Worm (Caenorhabditis elegans) whole organism, L2 larva: ENCODE results near the gene F15A4.5.

Experiments
- C34F6.9 ChIP-seq: fragments of 150-350 bp; optimal IDR thresholded peaks from 2 replicates; lab custom pipeline; 2014; ENCODE audit warnings: missing biosample characterization, missing genetic modification characterization
- F13H6.1 ChIP-seq: sonication (generic microtip); optimal IDR thresholded peaks from 2 replicates; lab custom pipeline; 2016; ENCODE audit warnings: missing genetic modification characterization, missing compliant biosample characterization
- R02D3.7 ChIP-seq: fragments of 150-350 bp; optimal IDR thresholded peaks from 2 replicates; lab custom pipeline; 2014; ENCODE audit warnings: missing biosample characterization, missing genetic modification characterization
- Y55F3AM.14 ChIP-seq: fragments of 200-800 bp; sonication (Bioruptor generic); optimal IDR thresholded peaks from 2 replicates; lab custom pipeline; 2018; ENCODE audit warnings: mild to moderate bottlenecking, missing genetic modification characterization, missing compliant biosample characterization
- ZK546.5 ChIP-seq: sonication (generic microtip); optimal IDR thresholded peaks from 2 replicates; lab custom pipeline; 2017; ENCODE audit warnings: missing biosample characterization, missing genetic modification characterization
- alr-1 ChIP-seq: fragments of 150-350 bp; optimal IDR thresholded peaks from 2 replicates; lab custom pipeline; 2014; ENCODE audit warnings: missing biosample characterization, missing genetic modification characterization
- ama-1 ChIP-seq: fragments of 150-350 bp; optimal IDR thresholded peaks from 2 replicates; lab custom pipeline; 2018; ENCODE audit warnings: inconsistent platforms
- ceh-16 ChIP-seq: fragments of 150-350 bp; optimal IDR thresholded peaks from 2 replicates; lab custom pipeline; 2014; ENCODE audit warnings: missing biosample characterization, missing genetic modification characterization
- ceh-82 ChIP-seq: fragments of 150-350 bp; optimal IDR thresholded peaks from 2 replicates; lab custom pipeline; 2014; ENCODE audit warnings: missing biosample characterization, missing genetic modification characterization
- crh-2 ChIP-seq: sonication (generic microtip); optimal IDR thresholded peaks from 2 replicates; lab custom pipeline; 2017; ENCODE audit warnings: missing biosample characterization, missing genetic modification characterization
- dmd-4 ChIP-seq: sonication (generic microtip); optimal IDR thresholded peaks from 2 replicates; lab custom pipeline; 2017; ENCODE audit warnings: missing biosample characterization, missing genetic modification characterization
- egl-27 ChIP-seq: sonication (generic microtip); optimal IDR thresholded peaks from 3 replicates; lab custom pipeline; 2017; ENCODE audit warnings: missing biosample characterization, missing genetic modification reagents, missing genetic modification characterization
- elt-1 ChIP-seq: fragments of 150-350 bp; optimal IDR thresholded peaks from 2 replicates; lab custom pipeline; 2014; ENCODE audit warnings: missing biosample characterization, missing genetic modification characterization
- gmeb-1 ChIP-seq: fragments of 150-350 bp; optimal IDR thresholded peaks from 2 replicates; lab custom pipeline; 2014; ENCODE audit warnings: missing biosample characterization, missing genetic modification characterization
- lin-11 ChIP-seq: fragments of 150-350 bp; sonication (generic microtip); optimal IDR thresholded peaks from 2 replicates; lab custom pipeline; 2014; ENCODE audit warnings: missing biosample characterization, missing genetic modification characterization, inconsistent platforms, mixed read lengths
- lin-39 ChIP-seq: fragments of 150-350 bp; optimal IDR thresholded peaks from 2 replicates; lab custom pipeline; 2014; ENCODE audit warnings: missing biosample characterization, missing genetic modification reagents, missing genetic modification characterization
- mab-5 ChIP-seq: fragments of 150-350 bp; optimal IDR thresholded peaks from 2 replicates; lab custom pipeline; 2014; ENCODE audit warnings: missing biosample characterization, missing genetic modification characterization
- mbf-1 ChIP-seq: sonication (generic microtip); optimal IDR thresholded peaks from 2 replicates; lab custom pipeline; 2017; ENCODE audit warnings: missing biosample characterization, missing genetic modification characterization
- mdl-1 ChIP-seq, 2 experiments: fragments of 150-350 bp in 1 of 2; sonication (generic microtip) in 1 of 2; optimal IDR thresholded peaks; 2 replicates each; lab custom pipeline; 2017; ENCODE audit warnings: missing biosample characterization in 2 of 2, missing genetic modification characterization in 2 of 2
- nhr-10 ChIP-seq: sonication (generic microtip); optimal IDR thresholded peaks from 2 replicates; lab custom pipeline; 2017; ENCODE audit warnings: missing biosample characterization, missing genetic modification characterization
- nhr-11 ChIP-seq: fragments of 150-350 bp; optimal IDR thresholded peaks from 2 replicates; lab custom pipeline; 2014; ENCODE audit warnings: missing biosample characterization, missing genetic modification characterization
- nhr-129 ChIP-seq: fragments of 150-350 bp; optimal IDR thresholded peaks from 2 replicates; lab custom pipeline; 2014; ENCODE audit warnings: missing biosample characterization, missing genetic modification characterization
- nhr-21 ChIP-seq: fragments of 150-350 bp; optimal IDR thresholded peaks from 2 replicates; lab custom pipeline; 2014; ENCODE audit warnings: missing biosample characterization, missing genetic modification characterization
- nhr-237 ChIP-seq: fragments of 150-350 bp; optimal IDR thresholded peaks from 2 replicates; lab custom pipeline; 2014; ENCODE audit warnings: missing biosample characterization, missing genetic modification characterization
- nhr-25 ChIP-seq: fragments of 150-350 bp; sonication (generic microtip); optimal IDR thresholded peaks from 3 replicates; lab custom pipeline; 2014; ENCODE audit warnings: missing biosample characterization, missing genetic modification characterization
- nhr-6 ChIP-seq: fragments of 150-350 bp; optimal IDR thresholded peaks from 2 replicates; lab custom pipeline; 2014; ENCODE audit warnings: missing biosample characterization, missing genetic modification characterization
- nhr-77 ChIP-seq: fragments of 150-350 bp; optimal IDR thresholded peaks from 2 replicates; lab custom pipeline; 2014; ENCODE audit warnings: missing biosample characterization, missing genetic modification characterization
- peb-1 ChIP-seq: fragments of 150-350 bp; optimal IDR thresholded peaks from 2 replicates; lab custom pipeline; 2014; ENCODE audit warnings: missing biosample characterization, missing genetic modification characterization
- sem-4 ChIP-seq: fragments of 150-350 bp; optimal IDR thresholded peaks from 2 replicates; lab custom pipeline; 2014; ENCODE audit warnings: missing biosample characterization, missing genetic modification reagents, missing genetic modification characterization
- sma-3 ChIP-seq: sonication (generic microtip); optimal IDR thresholded peaks from 2 replicates; lab custom pipeline; 2016; ENCODE audit warnings: missing genetic modification reagents, missing genetic modification characterization, missing compliant biosample characterization
- sma-9 ChIP-seq, 2 experiments: fragments of 150-350 bp in 1 of 2; sonication (generic microtip) in 1 of 2; optimal IDR thresholded peaks; 2 replicates each; lab custom pipeline; 2014 to 2016; ENCODE audit warnings: missing genetic modification characterization in 2 of 2, mild to moderate bottlenecking in 1 of 2, missing biosample characterization in 1 of 2, missing compliant biosample characterization in 1 of 2, missing genetic modification reagents in 1 of 2, moderate library complexity in 1 of 2
- snpc-4 ChIP-seq: fragments of 150-350 bp; optimal IDR thresholded peaks from 2 replicates; lab custom pipeline; 2014; ENCODE audit warnings: missing biosample characterization, missing genetic modification characterization
- unc-55 ChIP-seq: fragments of 150-350 bp; sonication (generic microtip); optimal IDR thresholded peaks from 3 replicates; lab custom pipeline; 2014; ENCODE audit warnings: missing biosample characterization, missing genetic modification reagents, missing genetic modification characterization
- ztf-1 ChIP-seq: fragments of 200-800 bp; sonication (Bioruptor generic); conservative IDR thresholded peaks from 2 replicates; pipeline ENCODE4 v1.3.6; 2022; ENCODE audit warnings: missing genetic modification characterization, missing compliant biosample characterization
- ztf-11 ChIP-seq: sonication (generic microtip); optimal IDR thresholded peaks from 2 replicates; lab custom pipeline; 2017; ENCODE audit warnings: missing biosample characterization, missing genetic modification characterization

The F15A4.5 gene

ce11 chrII:12514620-12515019 is 43.6 kb upstream of the F15A4.5 start, which contains the start of gene srh-69:
TSS of gene srh-69 (minus strand) at chrII:12514720.
- TF ChIP-seq sma-9 (GFP tag; optimal IDR thresholded peaks at IDR 0.05; lab: Kevin White, UChicago) (no peak), sma-9 (tag; optimal IDR thresholded peaks at IDR 0.05; lab: Kevin White, UChicago) (no peak), ztf-11 (tag; lab: Kevin White, UChicago) (no peak), Y55F3AM.14 (no peak), nhr-77 (tag; lab: Kevin White, UChicago) (no peak), elt-1 (tag; lab: Kevin White, UChicago) (no peak), ceh-16 (tag; lab: Kevin White, UChicago) (no peak), R02D3.7 (tag; lab: Kevin White, UChicago) (no peak), nhr-21 (tag; lab: Kevin White, UChicago) (no peak), lin-11 (tag; lab: Kevin White, UChicago) (no peak), nhr-10 (tag; lab: Kevin White, UChicago) (no peak), alr-1 (tag; lab: Kevin White, UChicago) (no peak), lin-39 (tag; lab: Kevin White, UChicago) (no peak), mab-5 (no peak), nhr-237 (tag; lab: Kevin White, UChicago) (no peak), unc-55 (no peak), ZK546.5 (tag; lab: Kevin White, UChicago) (no peak), snpc-4 (tag; lab: Kevin White, UChicago) (no peak), sma-3 (GFP tag; lab: Kevin White, UChicago) (no peak), egl-27 (no peak)
- TF ChIP-seq, all 48 proteins: peak for 0

- TF ChIP-seq lin-39 (tag; lab: Kevin White, UChicago) (no peak), dmd-4 (tag; lab: Kevin White, UChicago) (no peak), nhr-25 (tag; lab: Kevin White, UChicago) (no peak), elt-1 (tag; lab: Kevin White, UChicago) (no peak), nhr-21 (tag; lab: Kevin White, UChicago) (no peak), Y55F3AM.14 (no peak), C34F6.9 (tag; lab: Kevin White, UChicago) (no peak), ztf-11 (tag; lab: Kevin White, UChicago) (no peak), nhr-11 (tag; lab: Kevin White, UChicago) (no peak)
Measured at ce11 chrII:12511866-12512265, 40.8 kb upstream of the F15A4.5 start, which contains the start of gene srh-73. TSS of gene srh-73 (plus strand) at chrII:12512166.

- TF ChIP-seq F13H6.1 (tag; lab: Kevin White, UChicago): no peak
- TF ChIP-seq nhr-21 (tag; lab: Kevin White, UChicago): no peak
- TF ChIP-seq sem-4 (tag; lab: Kevin White, UChicago): no peak
- no peak for TF ChIP-seq nhr-237 (tag; lab: Kevin White, UChicago)
- no peak for TF ChIP-seq mdl-1 (tag; optimal IDR thresholded peaks at IDR 0.05; lab: Kevin White, UChicago)
- TF ChIP-seq Y55F3AM.14: no peak
- no peak for TF ChIP-seq ZK546.5 (tag; lab: Kevin White, UChicago)
- no peak for TF ChIP-seq lin-39 (tag; lab: Kevin White, UChicago)
- TF ChIP-seq C34F6.9 (tag; lab: Kevin White, UChicago): no peak
- no peak for TF ChIP-seq ama-1 (lab: Kevin White, UChicago)
- TF ChIP-seq lin-11 (tag; lab: Kevin White, UChicago): no peak
- TF ChIP-seq sma-3 (GFP tag; lab: Kevin White, UChicago): no peak
- TF ChIP-seq ceh-16 (tag; lab: Kevin White, UChicago): no peak
- no peak for TF ChIP-seq nhr-6 (tag; lab: Kevin White, UChicago)
- TF ChIP-seq mab-5: no peak
- no peak for TF ChIP-seq ceh-82
- no peak for TF ChIP-seq snpc-4 (tag; lab: Kevin White, UChicago)
- TF ChIP-seq peb-1 (tag; lab: Kevin White, UChicago): no peak
- TF ChIP-seq nhr-129 (tag; lab: Kevin White, UChicago): no peak
- TF ChIP-seq, all 48 proteins: peak for 0
Measured at ce11 chrII:12508650-12509049, 37.6 kb upstream of the F15A4.5 start, which contains the start of gene srh-67. TSS of gene srh-67 (plus strand) at chrII:12508950.

DNA sequence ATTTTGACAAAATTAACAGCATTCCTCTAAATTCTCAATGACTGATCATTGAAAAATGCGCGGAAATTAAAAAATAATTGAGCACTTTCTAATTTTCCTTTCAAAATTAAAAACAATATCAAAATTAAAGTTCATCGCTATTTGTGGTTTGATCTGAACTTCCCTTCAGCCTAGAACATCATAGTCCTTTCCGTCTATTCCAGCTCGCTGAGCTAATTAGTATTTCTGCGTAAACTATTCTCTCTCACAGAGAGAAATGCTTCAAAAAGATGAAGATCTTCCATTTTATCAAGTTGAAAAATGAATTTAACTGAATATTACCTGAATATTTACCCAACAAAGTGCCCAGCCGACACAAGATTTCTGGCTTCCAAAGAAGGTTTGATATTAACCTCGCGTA is 36.0 kb upstream of the F15A4.5 start, which contains the start of gene srh-68:
srh-68 (plus strand) TSS at position 301 of the 400 bp plus-strand sequence.
- TF ChIP-seq crh-2 (tag; lab: Kevin White, UChicago) (no peak), mbf-1 (no peak), nhr-25 (tag; lab: Kevin White, UChicago) (no peak), nhr-129 (tag; lab: Kevin White, UChicago) (no peak), C34F6.9 (tag; lab: Kevin White, UChicago) (no peak), gmeb-1 (tag; lab: Kevin White, UChicago) (no peak), snpc-4 (tag; lab: Kevin White, UChicago) (no peak), R02D3.7 (tag; lab: Kevin White, UChicago) (no peak), ztf-1 (GFP tag; lab: Robert Waterston, UW) (no peak)
